Worm (Caenorhabditis elegans) whole organism, L4/young adult: Measurements from ENCODE around the gene ets-5.

Source experiments
- W03F9.2 ChIP-seq: fragments of 150-350 bp; optimal IDR thresholded peaks from 2 replicates; lab custom pipeline; 2014; ENCODE audit warnings: missing biosample characterization, missing genetic modification characterization
- dao-5 ChIP-seq: sonication (generic microtip); optimal IDR thresholded peaks from 2 replicates; lab custom pipeline; 2016; ENCODE audit warnings: missing genotype, missing genetic modification characterization, moderate library complexity, missing compliant biosample characterization
- him-1 ChIP-seq: sonication (generic microtip); optimal IDR thresholded peaks from 2 replicates; lab custom pipeline; 2016; ENCODE audit warnings: missing genotype, missing genetic modification reagents, missing genetic modification characterization, missing compliant biosample characterization

DNA sequence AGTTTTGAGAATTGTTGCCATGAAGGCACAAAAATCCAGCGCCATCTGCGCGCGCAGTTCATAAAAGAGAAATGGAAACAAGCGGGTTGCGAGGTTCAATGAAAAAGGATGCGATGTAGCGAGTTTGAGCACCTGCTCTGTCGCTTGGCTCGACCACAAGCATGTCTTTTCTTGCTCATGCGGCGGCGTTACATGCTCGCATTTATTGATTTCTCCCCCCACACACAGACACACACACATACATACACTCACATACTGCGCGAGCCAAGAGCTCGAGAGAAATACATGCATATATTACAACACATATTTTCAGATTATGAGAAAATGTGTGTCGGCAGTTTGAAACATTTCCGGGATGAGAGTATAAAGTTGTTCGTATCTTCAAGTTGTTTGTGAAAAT lies 37.5 kb upstream of the ets-5 start:
- TF ChIP-seq him-1, result peak; percentile 8
- no peak for TF ChIP-seq dao-5 (tag; lab: Kevin White, UChicago)
- no peak for TF ChIP-seq W03F9.2 (tag; lab: Kevin White, UChicago)
